Fruit fly (Drosophila melanogaster): ENCODE measurements around the gene p38c.

The p38c gene

DNA sequence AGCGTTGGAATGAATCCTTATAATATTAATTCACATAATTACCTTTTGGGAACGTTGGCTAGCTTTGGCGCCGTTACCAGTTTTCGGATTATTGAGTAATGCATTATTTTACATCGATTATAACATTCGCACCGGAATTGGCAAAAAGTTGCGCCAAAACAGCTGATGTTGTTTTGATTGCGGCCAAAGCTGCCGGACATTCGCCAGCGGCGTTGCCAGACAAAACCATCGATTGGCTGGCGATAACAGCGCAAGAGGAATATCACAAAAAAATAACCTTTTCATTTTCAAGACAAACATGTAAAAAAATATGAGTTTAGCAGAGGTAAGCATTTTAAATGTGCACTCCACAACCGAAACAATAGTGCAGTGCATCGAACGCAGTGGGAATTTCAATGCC, 19.9 kb downstream of the p38c start, which contains the start of the genes GatB and Tsc1 (continued):
- no peak for TF ChIP-seq CG10565 (GFP tag; optimal IDR thresholded peaks at IDR 0.05)
- peak; percentile 66 for TF ChIP-seq hkb (optimal IDR thresholded peaks at IDR 0.05)
- TF ChIP-seq hkb (GFP tag; IDR thresholded peaks at IDR 0.05) = no peak
- no peak for TF ChIP-seq CG12299 (tag; optimal IDR thresholded peaks at IDR 0.05)
- TF ChIP-seq CG34376 (GFP tag; optimal IDR thresholded peaks at IDR 0.05) = no peak
- no peak for TF ChIP-seq B-H1 (GFP tag; IDR thresholded peaks at IDR 0.05)
- no peak for TF ChIP-seq CG17612 (GFP tag; IDR thresholded peaks at IDR 0.05)
- no peak for TF ChIP-seq CG2199 (GFP tag; IDR thresholded peaks at IDR 0.05)
- no peak for TF ChIP-seq Dbx (GFP tag; IDR thresholded peaks at IDR 0.05)
- no peak for TF ChIP-seq onecut (GFP tag; IDR thresholded peaks at IDR 0.05)
- no peak for TF ChIP-seq CG13624 (GFP tag; optimal IDR thresholded peaks at IDR 0.05)
- no peak for TF ChIP-seq ap (GFP tag; IDR thresholded peaks at IDR 0.05)
- peak; percentile 38; the same call in 1 of the 2 replicates for TF ChIP-seq hbn (GFP tag; IDR thresholded peaks at IDR 0.05; ENCODE audit: partially characterized antibody)
- no peak for TF ChIP-seq CG1603 (tag; optimal IDR thresholded peaks at IDR 0.05)
- no peak for TF ChIP-seq CG6813 (GFP tag; optimal IDR thresholded peaks at IDR 0.05)
- no peak for TF ChIP-seq CG18476 (GFP tag; optimal IDR thresholded peaks at IDR 0.05)
- no peak for TF ChIP-seq HmgD (GFP tag; optimal IDR thresholded peaks at IDR 0.05)
- TF ChIP-seq CG18011 (GFP tag; optimal IDR thresholded peaks at IDR 0.05) = no peak
- peak; percentile 62 for TF ChIP-seq Bgb (GFP tag; IDR thresholded peaks at IDR 0.05; ENCODE audit: partially characterized antibody)
- TF ChIP-seq unc-4 (GFP tag; IDR thresholded peaks at IDR 0.05; ENCODE audit: partially characterized antibody) = peak; percentile 43; the same call in 1 of the 2 replicates
- peak; percentile 48 for TF ChIP-seq Med (GFP tag)
- no peak for TF ChIP-seq CG2889 (GFP tag; IDR thresholded peaks at IDR 0.05)
- no peak for TF ChIP-seq CG17361 (GFP tag; IDR thresholded peaks at IDR 0.05)
- no peak for TF ChIP-seq ems (GFP tag; optimal IDR thresholded peaks at IDR 0.05)
- TF ChIP-seq Rx (GFP tag; IDR thresholded peaks at IDR 0.05) = no peak
- TF ChIP-seq CG8089 (GFP tag; optimal IDR thresholded peaks at IDR 0.05) = no peak
- TF ChIP-seq z (GFP tag; IDR thresholded peaks at IDR 0.05) = no peak
- no peak for TF ChIP-seq zf30C (GFP tag; optimal IDR thresholded peaks at IDR 0.05)
- peak; percentile 59 for TF ChIP-seq BEAF-32 (GFP tag; optimal IDR thresholded peaks at IDR 0.05)
- TF ChIP-seq Gsc (GFP tag; IDR thresholded peaks at IDR 0.05) = no peak
- no peak for TF ChIP-seq psq (GFP tag; optimal IDR thresholded peaks at IDR 0.05)
- TF ChIP-seq gfzf (GFP tag; optimal IDR thresholded peaks at IDR 0.05) = peak; percentile 5
- no peak for TF ChIP-seq jing (GFP tag; optimal IDR thresholded peaks at IDR 0.05)
- TF ChIP-seq bbx (GFP tag; IDR thresholded peaks at IDR 0.05; ENCODE audit: partially characterized antibody) = peak; percentile 50; the same call in 1 of the 2 replicates
- no peak for TF ChIP-seq org-1 (GFP tag; optimal IDR thresholded peaks at IDR 0.05)
- no peak for TF ChIP-seq CG15269 (tag; optimal IDR thresholded peaks at IDR 0.05)
- TF ChIP-seq dm (GFP tag; optimal IDR thresholded peaks at IDR 0.05) = no peak
- no peak for TF ChIP-seq NC2β (GFP tag; optimal IDR thresholded peaks at IDR 0.05)
- no peak for TF ChIP-seq CG17359 (tag; optimal IDR thresholded peaks at IDR 0.05)
- TF ChIP-seq HLH3B (GFP tag; IDR thresholded peaks at IDR 0.05) = no peak
- peak; percentile 73 for TF ChIP-seq Neu2 (GFP tag; optimal IDR thresholded peaks at IDR 0.05; ENCODE audit: borderline replicate concordance)
- no peak for TF ChIP-seq az2 (GFP tag; optimal IDR thresholded peaks at IDR 0.05)
- peak; percentile 68 for TF ChIP-seq CG3847 (GFP tag; IDR thresholded peaks at IDR 0.05)
- no peak for TF ChIP-seq vnd (GFP tag; IDR thresholded peaks at IDR 0.05; ENCODE audit: partially characterized antibody)
- no peak for TF ChIP-seq TFAM (GFP tag; optimal IDR thresholded peaks at IDR 0.05)
- no peak for TF ChIP-seq ac (GFP tag; optimal IDR thresholded peaks at IDR 0.05)
- TF ChIP-seq CG5180 (GFP tag; optimal IDR thresholded peaks at IDR 0.05) = no peak
- TF ChIP-seq Mes4 (GFP tag; optimal IDR thresholded peaks at IDR 0.05) = no peak
- no peak for TF ChIP-seq CG12391 (tag; optimal IDR thresholded peaks at IDR 0.05)
- no peak for TF ChIP-seq CG8478 (optimal IDR thresholded peaks at IDR 0.05)
- no peak for TF ChIP-seq D19A (tag; optimal IDR thresholded peaks at IDR 0.05)
- peak; percentile 45 for TF ChIP-seq Sry-δ (GFP tag; optimal IDR thresholded peaks at IDR 0.05)

All from whole organism, embryonic.